Fruit fly (Drosophila melanogaster) whole organism, wandering third instar larva: ENCODE results near the gene CG9672.

Experiments
- CrebA ChIP-seq: fragments of 200-800 bp; sonication (Bioruptor generic); optimal IDR thresholded peaks from 2 replicates; lab custom pipeline; 2016; ENCODE audit warnings: missing biosample characterization, mild to moderate bottlenecking, missing genetic modification characterization, borderline replicate concordance
- Hr78 ChIP-seq: fragments of >200 bp; optimal IDR thresholded peaks from 2 replicates; lab custom pipeline; 2017; ENCODE audit warnings: missing biosample characterization, missing genetic modification characterization
- Hr83 ChIP-seq: fragments of 200-300 bp; sonication (Bioruptor generic); optimal IDR thresholded peaks from 2 replicates; lab custom pipeline; 2016; ENCODE audit warnings: missing biosample characterization, mild to moderate bottlenecking, missing genetic modification characterization, moderate library complexity; ENCODE audit not compliant: poor library complexity, severe bottlenecking
- OdsH ChIP-seq: fragments of 200-800 bp; sonication (Bioruptor generic); optimal IDR thresholded peaks from 2 replicates; lab custom pipeline; 2016; ENCODE audit warnings: missing biosample characterization, mild to moderate bottlenecking, missing genetic modification characterization
- lola ChIP-seq: fragments of >200 bp; optimal IDR thresholded peaks from 2 replicates; lab custom pipeline; 2017; ENCODE audit warnings: missing biosample characterization, missing genetic modification characterization
- sv ChIP-seq: fragments of 200-800 bp; sonication (Bioruptor generic); optimal IDR thresholded peaks from 3 replicates; lab custom pipeline; 2016; ENCODE audit warnings: missing biosample characterization, missing genetic modification characterization
- usp ChIP-seq: fragments of >200 bp; optimal IDR thresholded peaks from 2 replicates; lab custom pipeline; 2017; ENCODE audit warnings: missing biosample characterization, missing genetic modification characterization

dm6 chrX:16747467-16747866 is 40.8 kb upstream of the CG9672 start:
- TF ChIP-seq CrebA (GFP tag; lab: Kevin White, UChicago) (no peak), Hr83 (GFP tag; lab: Kevin White, UChicago) (no peak), Hr78 (GFP tag; lab: Kevin White, UChicago) (no peak), sv (GFP tag; lab: Kevin White, UChicago) (no peak), lola (GFP tag; lab: Kevin White, UChicago) (no peak), usp (GFP tag; lab: Kevin White, UChicago) (no peak), OdsH (no peak)
